Fruit fly (Drosophila melanogaster) S2 (cell line): ENCODE results near the gene CG43386.

Experiments used
- CG8478 ChIP-seq: fragments of >200 bp; optimal IDR thresholded peaks from 2 replicates; lab custom pipeline; 2018
- CTCF ChIP-seq, 2 experiments: fragments of >200 bp; optimal IDR thresholded peaks; 2 replicates each; lab custom pipeline; 2018

The CG43386 gene

DNA sequence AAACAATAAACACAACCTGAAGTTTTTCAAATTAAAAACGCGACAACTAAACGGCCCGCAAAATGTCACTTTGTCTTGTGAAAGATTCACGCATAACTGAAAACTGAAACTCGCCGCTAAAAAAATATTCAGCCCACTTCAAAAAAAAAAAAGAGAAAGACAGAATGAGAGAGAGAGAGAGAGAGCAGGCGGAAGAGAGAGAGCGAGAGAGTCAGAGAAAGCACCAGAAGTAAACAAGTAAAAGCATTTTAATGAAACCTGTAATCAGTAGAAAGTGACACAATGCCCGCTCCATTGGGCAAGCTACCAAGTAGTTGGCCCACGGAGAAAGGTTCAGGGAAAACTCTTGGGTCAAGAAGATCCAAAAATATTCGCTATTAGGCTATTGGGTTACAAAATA lies at the start of gene CG43386:
Gene CG43386, minus strand, starts transcription at position 101 of the 400 bp plus-strand sequence.
- TF ChIP-seq CG8478 (lab: Kevin White, UChicago) (no peak), CTCF (optimal IDR thresholded peaks at IDR 0.05; lab: Kevin White, UChicago) (no peak)

DNA sequence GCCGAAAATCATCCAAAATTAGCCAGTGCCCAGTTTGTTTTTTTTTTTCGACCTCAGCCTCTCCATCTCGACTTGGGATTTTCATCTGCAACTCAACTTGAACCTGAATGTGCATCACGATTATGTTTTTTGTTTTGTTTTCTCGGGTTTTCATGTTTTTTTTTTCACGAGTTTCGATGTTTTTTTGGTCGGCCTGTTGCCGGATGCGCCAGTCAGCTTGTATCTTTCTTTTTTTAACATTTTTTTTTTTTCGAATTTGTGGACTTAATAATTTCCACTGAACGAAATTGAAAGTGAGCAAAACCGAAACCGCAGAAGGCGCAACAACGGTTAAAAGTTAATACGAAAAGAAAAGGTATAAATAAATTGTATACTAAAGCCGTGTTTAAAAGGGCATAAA lies 44.6 kb upstream of the CG43386 start:
- TF ChIP-seq CG8478 (lab: Kevin White, UChicago) (no peak), CTCF (optimal IDR thresholded peaks at IDR 0.05; lab: Kevin White, UChicago) (no peak)

DNA sequence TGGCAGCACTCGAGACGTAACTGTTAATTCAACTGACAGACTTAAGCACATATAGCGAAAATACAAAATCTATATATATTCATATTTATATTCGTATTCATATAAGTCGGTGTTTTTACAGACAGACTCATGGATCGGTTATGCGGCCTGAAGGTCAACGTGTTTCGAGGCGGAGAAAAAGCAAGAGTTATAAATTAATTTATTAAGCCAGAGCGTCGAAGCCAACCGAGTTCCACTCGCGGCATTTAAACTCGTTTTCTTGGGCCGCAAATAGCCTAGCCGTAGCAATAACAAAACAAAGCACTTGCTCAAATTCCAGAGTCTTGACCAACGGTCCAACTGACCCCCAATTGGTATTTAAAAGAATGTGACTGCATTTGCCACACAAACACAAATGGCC lies 43.7 kb upstream of the CG43386 start:
- TF ChIP-seq CTCF (optimal IDR thresholded peaks at IDR 0.05; lab: Kevin White, UChicago), result no peak
- TF ChIP-seq CG8478 (lab: Kevin White, UChicago), result no peak

DNA sequence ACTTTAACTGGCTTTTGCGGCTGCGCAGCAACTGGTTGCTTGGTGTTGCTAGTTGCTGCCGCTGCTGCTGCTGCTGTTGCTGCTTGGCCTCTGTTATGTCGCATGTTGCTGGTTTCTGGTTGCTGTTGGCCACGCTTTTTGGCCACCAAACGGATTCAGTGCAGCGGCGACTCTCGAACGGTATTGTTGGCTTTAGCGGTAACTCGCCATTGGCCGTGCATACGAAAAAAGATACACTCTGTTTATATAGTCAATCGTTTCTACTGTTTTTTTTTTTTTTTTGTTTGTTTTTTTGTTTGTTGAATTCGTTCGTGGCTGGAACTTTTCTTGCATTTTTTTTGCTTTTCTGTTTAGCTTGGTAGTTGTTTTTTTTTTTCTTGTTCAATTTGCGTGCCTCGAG lies 39.5 kb upstream of the CG43386 start, which contains the start of gene Cht6:
Gene Cht6, plus strand, starts transcription at position 122 of the 400 bp plus-strand sequence.
- TF ChIP-seq CTCF (optimal IDR thresholded peaks at IDR 0.05; lab: Kevin White, UChicago) (no peak), CG8478 (lab: Kevin White, UChicago) (no peak)

DNA sequence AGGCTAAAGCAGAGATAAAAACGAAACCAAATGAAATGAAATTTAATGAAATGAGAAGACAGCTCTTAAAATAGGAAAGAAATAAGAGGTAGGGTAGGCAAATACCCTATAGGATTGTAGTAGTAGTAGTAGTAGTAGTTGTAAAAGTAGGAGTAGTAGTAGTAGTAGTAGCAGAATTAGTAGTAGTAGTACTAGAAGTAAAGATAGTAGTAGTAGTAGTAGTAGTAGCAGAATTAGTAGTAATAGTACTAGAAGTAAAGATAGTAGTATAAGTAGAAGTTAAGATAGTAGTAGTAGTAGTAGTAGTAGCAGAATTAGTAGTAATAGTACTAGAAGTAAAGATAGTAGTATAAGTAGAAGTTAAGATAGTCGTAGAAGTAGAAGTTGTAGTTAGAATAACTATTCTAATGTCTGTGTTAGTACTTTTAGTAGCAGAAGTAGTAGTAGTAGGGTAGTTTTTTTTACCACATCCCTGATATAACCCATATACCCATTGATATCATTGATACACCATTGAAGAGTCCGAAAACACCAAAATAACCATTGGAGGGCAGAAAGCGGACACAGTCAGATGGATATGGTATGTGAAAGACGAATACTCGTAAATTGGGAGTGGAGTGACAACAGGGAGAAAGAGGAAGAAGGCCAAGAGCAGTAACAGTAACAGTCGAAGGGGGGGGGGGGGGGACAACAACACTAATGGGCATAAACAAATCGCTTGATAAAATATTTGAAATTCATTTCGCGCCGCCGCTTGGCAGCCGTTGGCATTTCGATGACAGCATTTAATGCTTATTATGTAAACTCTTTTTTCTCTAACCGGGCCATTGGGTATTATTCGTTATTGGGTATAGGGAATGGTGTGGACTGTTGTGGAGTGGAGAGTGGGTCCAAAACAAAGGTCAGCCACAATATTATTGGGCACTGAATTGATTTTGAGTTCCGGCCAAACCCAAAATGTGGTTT lies 37.8 kb upstream of the CG43386 start:
- TF ChIP-seq CG8478 (lab: Kevin White, UChicago) (no peak), CTCF (optimal IDR thresholded peaks at IDR 0.05; lab: Kevin White, UChicago) (no peak)

DNA sequence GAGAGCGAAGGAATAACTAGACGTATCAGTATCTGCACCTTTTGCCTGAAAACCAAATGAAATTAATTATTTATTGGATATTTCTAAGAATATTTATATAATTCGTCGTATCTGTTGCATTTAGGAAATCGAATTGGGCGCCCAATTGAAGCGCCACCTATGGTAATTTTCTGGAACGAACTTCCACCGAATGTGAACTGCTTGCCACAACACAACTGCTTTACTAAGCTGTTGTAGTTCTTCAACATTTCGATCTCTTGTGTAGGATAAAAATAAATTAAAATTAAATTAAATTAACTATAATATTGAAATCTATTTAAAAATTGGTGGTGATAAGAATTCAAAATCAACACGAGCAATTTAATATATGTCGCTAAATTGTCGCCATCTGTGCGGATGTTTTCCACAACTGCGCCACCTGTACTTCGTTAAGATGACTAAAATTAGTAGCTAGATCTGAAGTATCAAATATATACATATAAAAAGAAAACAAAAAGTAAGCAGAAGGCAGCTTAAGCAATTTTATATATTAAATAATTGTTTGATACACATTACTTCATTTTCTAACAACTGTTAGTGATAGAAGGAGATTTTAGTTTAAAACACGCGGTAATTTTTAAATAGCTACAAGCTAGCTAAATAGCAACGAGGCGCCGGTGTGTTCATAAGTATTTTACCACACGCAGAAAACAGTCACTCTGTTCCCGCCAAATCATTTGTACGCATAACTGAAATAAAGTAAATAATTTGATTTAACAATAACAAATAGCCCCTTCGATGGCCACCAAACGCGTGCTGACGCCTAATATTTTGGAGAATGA lies 32.8 kb upstream of the CG43386 start, which contains the start of gene Dna2:
Gene Dna2, plus strand, starts transcription at position 688 of the 821 bp plus-strand sequence.
- peak; percentile 19 to 86 for TF ChIP-seq CTCF (optimal IDR thresholded peaks at IDR 0.05; lab: Kevin White, UChicago)
- no peak for TF ChIP-seq CG8478 (lab: Kevin White, UChicago)

DNA sequence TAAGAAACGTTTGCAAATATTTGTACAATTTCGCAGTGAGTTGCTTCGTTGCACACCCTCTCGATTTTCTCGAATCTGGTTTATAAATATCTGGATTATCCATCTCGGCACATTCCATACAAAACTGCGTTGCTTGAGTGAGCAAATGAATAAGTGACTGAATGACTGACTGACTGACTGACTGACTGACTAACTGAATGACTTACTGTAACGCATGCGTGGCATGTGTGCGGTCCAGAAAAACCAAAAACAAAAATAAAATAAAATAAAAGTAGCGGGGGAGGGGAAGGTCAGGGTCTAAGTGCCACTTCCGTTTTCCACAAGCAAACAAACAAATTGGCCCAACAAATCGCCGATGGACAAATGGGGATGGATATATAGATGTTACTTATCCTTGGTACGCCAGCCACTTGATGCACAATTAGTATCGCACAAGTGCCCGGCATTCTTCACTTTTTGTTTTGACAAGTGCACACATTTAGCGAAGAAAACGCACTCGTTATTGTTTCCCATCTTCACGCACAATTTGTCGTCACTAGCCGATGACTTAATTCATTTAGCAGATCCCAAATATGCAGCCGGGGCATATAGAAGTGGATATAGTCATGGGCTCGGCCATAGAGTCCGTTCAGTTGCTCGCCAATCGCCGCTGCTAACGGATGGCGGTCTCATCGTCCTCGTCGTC lies 31.5 kb upstream of the CG43386 start, which contains the start of gene CG33557:
Gene CG33557, plus strand, starts transcription at position 635 of the 685 bp plus-strand sequence.
- TF ChIP-seq CTCF (optimal IDR thresholded peaks at IDR 0.05; lab: Kevin White, UChicago) (no peak), CG8478 (lab: Kevin White, UChicago) (no peak)

DNA sequence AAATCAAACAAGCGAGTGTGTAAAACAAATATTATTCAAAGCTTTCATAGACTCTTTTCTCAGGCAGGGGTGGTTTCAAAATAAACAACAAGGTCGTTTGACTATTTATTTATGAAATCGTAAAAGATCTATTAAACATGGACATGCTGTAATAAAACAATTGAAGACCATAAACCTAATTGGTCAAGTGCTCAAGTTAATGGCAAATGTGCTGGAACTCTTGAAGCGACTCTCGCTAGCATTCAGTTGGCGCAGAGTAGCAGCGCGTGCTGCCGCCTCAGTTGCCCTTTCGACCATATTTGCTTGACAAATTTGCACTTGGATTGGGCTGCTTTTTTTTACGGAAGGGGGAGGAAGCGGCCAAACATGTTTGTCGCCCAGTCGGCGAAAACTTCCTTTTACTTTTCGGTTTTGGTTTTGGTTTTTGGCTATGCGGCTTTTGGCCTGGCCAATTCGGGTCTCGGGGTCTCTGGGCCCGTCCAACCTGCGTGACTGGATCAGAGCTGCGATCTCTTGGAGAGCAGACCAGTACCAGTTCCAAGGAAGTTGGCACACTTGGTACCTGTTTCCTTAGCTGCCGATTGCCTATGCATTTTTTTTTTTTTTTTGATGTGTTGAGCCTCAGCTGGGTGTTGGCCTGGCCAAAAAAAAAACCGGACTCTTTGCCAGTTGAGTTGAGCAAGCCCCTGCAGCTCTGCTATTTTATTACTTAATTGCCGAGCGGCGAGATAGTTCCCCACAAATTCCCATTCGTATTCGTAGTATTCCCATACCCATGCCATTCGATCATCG lies 16.4 kb upstream of the CG43386 start:
- no peak for TF ChIP-seq CTCF (optimal IDR thresholded peaks at IDR 0.05; lab: Kevin White, UChicago)
- TF ChIP-seq CG8478 (lab: Kevin White, UChicago), result no peak

DNA sequence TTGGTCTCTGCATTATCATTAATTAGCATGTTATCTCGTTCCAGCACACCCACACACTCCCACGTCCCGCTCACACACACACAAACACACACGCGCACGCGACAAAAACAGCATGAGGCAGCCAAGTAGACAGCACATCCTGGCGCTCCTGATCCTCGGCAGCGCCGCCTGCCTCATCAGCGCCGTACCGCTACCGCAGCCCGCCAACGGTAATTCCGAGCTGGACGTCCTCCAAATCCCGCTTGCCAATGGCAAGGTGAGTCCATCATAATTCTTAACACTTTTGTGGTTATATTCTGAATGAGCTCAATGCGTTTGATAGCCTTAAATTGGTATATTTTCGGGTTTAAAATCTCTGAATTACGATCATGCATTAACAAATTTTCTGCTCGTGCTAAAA lies 15.7 kb upstream of the CG43386 start:
- TF ChIP-seq CTCF (optimal IDR thresholded peaks at IDR 0.05; lab: Kevin White, UChicago) (no peak), CG8478 (lab: Kevin White, UChicago) (no peak)

DNA sequence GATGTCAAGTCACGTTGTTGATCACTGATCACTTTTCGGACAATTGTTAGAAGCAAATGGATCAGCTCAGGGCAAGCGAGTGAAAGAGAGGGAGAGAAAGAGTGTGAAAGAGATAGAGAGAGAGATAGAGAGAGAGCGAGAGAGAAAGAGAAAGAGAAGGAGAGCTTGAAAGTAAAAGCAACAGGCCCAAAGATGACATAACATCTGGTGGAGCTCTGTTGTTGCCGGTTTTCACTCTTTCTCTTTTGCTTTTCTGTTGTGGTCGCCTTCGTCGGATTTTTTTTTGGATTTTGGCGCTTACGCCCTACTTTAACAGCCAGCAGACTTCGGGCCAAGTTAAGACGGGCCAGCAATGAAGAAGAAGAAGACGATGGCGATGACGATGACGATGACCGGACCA lies 13.8 kb upstream of the CG43386 start:
- TF ChIP-seq CG8478 (lab: Kevin White, UChicago), result no peak
- no peak for TF ChIP-seq CTCF (optimal IDR thresholded peaks at IDR 0.05; lab: Kevin White, UChicago)

DNA sequence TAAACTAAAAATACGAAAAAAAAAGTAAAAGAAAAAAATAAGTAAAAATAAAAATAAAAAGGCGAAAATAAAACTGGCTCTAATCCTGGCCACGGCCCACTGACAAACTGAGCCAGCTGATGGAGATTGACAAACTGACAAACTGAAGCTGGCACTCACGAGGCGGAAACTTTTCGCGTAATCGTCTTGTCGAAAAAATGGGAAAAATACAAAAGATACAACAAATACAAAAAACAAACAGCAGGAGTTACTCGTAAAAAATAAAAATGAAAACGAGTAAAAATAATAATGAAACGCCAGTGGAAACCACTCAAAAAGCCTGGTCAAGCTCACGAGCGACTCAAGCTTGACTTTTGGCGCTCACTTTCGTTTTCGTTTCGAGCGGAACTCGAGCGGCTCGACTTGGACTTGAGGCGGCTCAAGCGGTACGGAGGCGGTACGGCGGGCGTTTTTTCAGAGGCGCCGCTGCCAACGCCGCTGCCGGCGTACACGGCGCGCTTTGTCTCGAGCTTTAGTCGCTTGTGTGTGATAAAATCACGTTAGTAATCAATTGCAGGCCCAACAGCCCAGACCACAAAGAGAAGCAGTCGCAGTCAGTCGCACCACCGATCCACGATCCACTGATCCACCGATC lies 12.1 kb upstream of the CG43386 start, which contains the start of gene CG32694:
Gene CG32694, plus strand, starts transcription at position 537 of the 634 bp plus-strand sequence.
- no peak for TF ChIP-seq CG8478 (lab: Kevin White, UChicago)
- TF ChIP-seq CTCF (optimal IDR thresholded peaks at IDR 0.05; lab: Kevin White, UChicago), result no peak

DNA sequence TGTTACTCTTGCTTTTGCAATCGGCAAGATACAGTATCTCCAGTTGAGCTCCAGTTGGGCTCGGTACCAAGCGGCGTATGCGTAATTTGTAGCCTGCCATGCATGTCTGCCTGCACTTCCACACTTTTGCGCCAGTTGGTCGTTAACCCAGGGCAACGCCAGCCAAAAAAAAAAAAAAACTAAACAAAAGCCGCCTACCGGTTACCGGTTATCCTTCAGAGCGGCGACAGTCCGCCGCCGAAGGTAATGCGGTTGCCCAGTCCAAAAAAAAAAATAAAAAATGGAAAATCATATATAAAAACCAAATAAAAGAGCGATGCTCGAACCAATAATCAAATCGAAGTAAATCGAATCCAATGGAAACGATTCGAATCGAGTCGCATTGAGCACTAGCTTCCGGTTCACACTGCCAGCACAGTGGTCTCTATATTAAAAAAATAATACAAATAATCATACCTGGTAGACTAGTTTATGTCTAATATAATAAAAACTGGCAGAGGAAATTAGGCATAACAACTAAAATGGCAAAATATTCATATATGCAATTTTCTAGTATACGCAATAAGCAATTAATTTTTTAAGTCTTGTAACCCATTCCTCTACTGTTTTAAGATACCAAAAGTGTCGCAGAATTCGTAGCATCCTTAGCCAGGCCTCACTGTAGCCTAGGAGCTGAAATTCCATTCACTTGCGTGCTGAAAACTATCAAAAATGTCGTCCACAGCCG lies 10.3 kb upstream of the CG43386 start:
- TF ChIP-seq CTCF (optimal IDR thresholded peaks at IDR 0.05; lab: Kevin White, UChicago), result no peak
- TF ChIP-seq CG8478 (lab: Kevin White, UChicago), result no peak
